Worm (Caenorhabditis elegans) whole organism, mixed stage, embryonic: ENCODE results near the gene mab-21.

Source experiments
- M03D4.4 ChIP-seq: sonication (generic microtip); optimal IDR thresholded peaks from 2 replicates; lab custom pipeline; 2017; ENCODE audit warnings: mild to moderate bottlenecking, missing genetic modification characterization, missing compliant biosample characterization
- bed-3 ChIP-seq: fragments of 200-800 bp; sonication (Bioruptor generic); optimal IDR thresholded peaks from 3 replicates; lab custom pipeline; 2018; ENCODE audit warnings: mild to moderate bottlenecking, missing genetic modification characterization, moderate library complexity, missing compliant biosample characterization
- blmp-1 ChIP-seq: fragments of 150-350 bp; optimal IDR thresholded peaks from 2 replicates; lab custom pipeline; 2014; ENCODE audit warnings: missing biosample characterization, missing genetic modification characterization
- ceh-39 ChIP-seq: fragments of 150-350 bp; optimal IDR thresholded peaks from 2 replicates; lab custom pipeline; 2014; ENCODE audit warnings: missing biosample characterization, missing genetic modification characterization
- ceh-43 ChIP-seq: fragments of 200-800 bp; sonication (Bioruptor generic); optimal IDR thresholded peaks from 2 replicates; lab custom pipeline; 2018; ENCODE audit warnings: mild to moderate bottlenecking, missing genetic modification characterization, moderate library complexity, missing compliant biosample characterization
- ceh-83 ChIP-seq: fragments of 200-800 bp; sonication (Bioruptor generic); optimal IDR thresholded peaks from 2 replicates; lab custom pipeline; 2018; ENCODE audit warnings: mild to moderate bottlenecking, missing genetic modification characterization, missing compliant biosample characterization
- ces-1 ChIP-seq: fragments of 150-350 bp; optimal IDR thresholded peaks from 2 replicates; lab custom pipeline; 2014; ENCODE audit warnings: missing biosample characterization, missing genetic modification reagents, missing genetic modification characterization
- cnd-1 ChIP-seq: fragments of 200-800 bp; sonication (Bioruptor generic); optimal IDR thresholded peaks from 2 replicates; lab custom pipeline; 2018; ENCODE audit warnings: mild to moderate bottlenecking, missing genetic modification characterization, missing compliant biosample characterization
- drap-1 ChIP-seq: fragments of 200-800 bp; sonication (Bioruptor generic); optimal IDR thresholded peaks from 3 replicates; lab custom pipeline; 2018; ENCODE audit warnings: mild to moderate bottlenecking, missing genetic modification characterization, missing compliant biosample characterization
- elt-1 ChIP-seq: sonication (generic microtip); optimal IDR thresholded peaks from 2 replicates; lab custom pipeline; 2017; ENCODE audit warnings: missing genetic modification characterization, mild to moderate bottlenecking, missing compliant biosample characterization, antibody characterized with exemption, moderate library complexity, borderline replicate concordance; ENCODE audit not compliant: insufficient read depth
- elt-3 ChIP-seq: fragments of 150-350 bp; optimal IDR thresholded peaks from 2 replicates; lab custom pipeline; 2014; ENCODE audit warnings: missing biosample characterization, missing genetic modification characterization
- flh-1 ChIP-seq: fragments of 200-800 bp; sonication (Bioruptor generic); optimal IDR thresholded peaks from 2 replicates; lab custom pipeline; 2018; ENCODE audit warnings: mild to moderate bottlenecking, missing genetic modification characterization, moderate library complexity, missing compliant biosample characterization
- ham-2 ChIP-seq: fragments of 200-800 bp; sonication (Bioruptor generic); optimal IDR thresholded peaks from 2 replicates; lab custom pipeline; 2018; ENCODE audit warnings: mild to moderate bottlenecking, missing genetic modification characterization, missing compliant biosample characterization
- hlh-1 ChIP-seq: fragments of 150-350 bp; optimal IDR thresholded peaks from 2 replicates; lab custom pipeline; 2014; ENCODE audit warnings: missing biosample characterization, missing genetic modification reagents, missing genetic modification characterization
- lin-13 ChIP-seq: fragments of 150-350 bp; optimal IDR thresholded peaks from 2 replicates; lab custom pipeline; 2014; ENCODE audit warnings: missing biosample characterization, missing genetic modification characterization
- lsy-2 ChIP-seq: fragments of 150-350 bp; optimal IDR thresholded peaks from 2 replicates; lab custom pipeline; 2014; ENCODE audit warnings: missing biosample characterization, missing genetic modification characterization
- mab-5 ChIP-seq: fragments of 150-350 bp; optimal IDR thresholded peaks from 2 replicates; lab custom pipeline; 2014; ENCODE audit warnings: missing biosample characterization, missing genetic modification characterization
- mep-1 ChIP-seq: fragments of 150-350 bp; optimal IDR thresholded peaks from 2 replicates; lab custom pipeline; 2017; ENCODE audit warnings: missing biosample characterization, missing genetic modification reagents, missing genetic modification characterization, inconsistent platforms
- mls-2 ChIP-seq: sonication (generic microtip); optimal IDR thresholded peaks from 2 replicates; lab custom pipeline; 2016; ENCODE audit warnings: mild to moderate bottlenecking, missing genetic modification characterization, moderate library complexity, missing compliant biosample characterization
- nhr-12 ChIP-seq: fragments of 150-350 bp; optimal IDR thresholded peaks from 2 replicates; lab custom pipeline; 2014; ENCODE audit warnings: missing biosample characterization, missing genetic modification characterization
- nhr-237 ChIP-seq: fragments of 150-350 bp; optimal IDR thresholded peaks from 2 replicates; lab custom pipeline; 2014; ENCODE audit warnings: missing biosample characterization, missing genetic modification characterization
- nhr-28 ChIP-seq: fragments of 150-350 bp; optimal IDR thresholded peaks from 2 replicates; lab custom pipeline; 2014; ENCODE audit warnings: missing biosample characterization, missing genetic modification characterization
- nhr-76 ChIP-seq: sonication (generic microtip); optimal IDR thresholded peaks from 2 replicates; lab custom pipeline; 2017; ENCODE audit warnings: missing biosample characterization, missing genetic modification characterization
- pha-4 ChIP-seq: fragments of 150-350 bp; optimal IDR thresholded peaks from 2 replicates; lab custom pipeline; 2018; ENCODE audit warnings: missing biosample characterization, missing genetic modification reagents, missing genetic modification characterization
- sem-2 ChIP-seq: fragments of 200-800 bp; sonication (Bioruptor generic); optimal IDR thresholded peaks from 2 replicates; lab custom pipeline; 2018; ENCODE audit warnings: mild to moderate bottlenecking, missing genetic modification characterization, missing compliant biosample characterization
- snpc-4 ChIP-seq: fragments of 150-350 bp; optimal IDR thresholded peaks from 2 replicates; lab custom pipeline; 2014; ENCODE audit warnings: missing biosample characterization, missing genetic modification characterization
- unc-120 ChIP-seq: sonication (generic microtip); optimal IDR thresholded peaks from 2 replicates; lab custom pipeline; 2017; ENCODE audit warnings: missing genetic modification characterization, missing compliant biosample characterization; ENCODE audit not compliant: poor library complexity, severe bottlenecking
- unc-39 ChIP-seq: fragments of 150-350 bp; optimal IDR thresholded peaks from 2 replicates; lab custom pipeline; 2014; ENCODE audit warnings: missing biosample characterization, missing genetic modification characterization
- unc-62 ChIP-seq: fragments of 150-350 bp; optimal IDR thresholded peaks from 2 replicates; lab custom pipeline; 2014; ENCODE audit warnings: missing biosample characterization, missing genetic modification reagents, missing genetic modification characterization
- zip-8 ChIP-seq: fragments of 150-350 bp; optimal IDR thresholded peaks from 2 replicates; lab custom pipeline; 2014; ENCODE audit warnings: missing biosample characterization, missing genetic modification characterization
- ztf-11 ChIP-seq: fragments of 150-350 bp; optimal IDR thresholded peaks from 2 replicates; lab custom pipeline; 2014; ENCODE audit warnings: missing biosample characterization, missing genetic modification characterization

mab-21 gene

DNA sequence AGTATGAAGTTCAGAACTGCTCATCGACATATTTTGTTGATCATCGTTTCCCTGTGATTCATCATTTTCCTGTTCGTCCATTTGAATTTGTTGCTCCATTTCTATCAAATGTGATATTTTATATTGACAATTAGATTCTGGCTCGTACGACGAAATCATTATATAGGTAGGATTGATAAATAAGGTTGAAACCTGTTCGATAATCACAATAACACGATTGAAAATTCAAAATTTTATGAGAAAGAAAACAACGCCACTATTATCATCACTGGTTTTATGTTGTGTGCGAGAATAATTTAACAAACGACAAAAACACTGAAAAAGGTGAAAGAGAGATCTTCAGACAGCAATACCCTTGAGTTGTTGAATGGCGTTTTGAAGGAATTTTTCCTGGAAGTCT, 6.2 kb upstream of the mab-21 start, which contains the start of gene apc-11:
apc-11 (minus strand) TSS at position 101 of the 400 bp plus-strand sequence.
- TF ChIP-seq mab-5 (no peak), mep-1 (tag; lab: Kevin White, UChicago) (no peak), M03D4.4 (tag; lab: Kevin White, UChicago) (no peak), ceh-39 (tag; lab: Kevin White, UChicago) (no peak), ceh-83 (GFP tag; lab: Kevin White, UChicago) (no peak), nhr-76 (no peak), snpc-4 (tag; lab: Kevin White, UChicago) (no peak), blmp-1 (tag; lab: Kevin White, UChicago) (no peak), ztf-11 (tag; lab: Kevin White, UChicago) (no peak), unc-62 (GFP tag; lab: Kevin White, UChicago) (no peak), cnd-1 (no peak), lsy-2 (tag; lab: Kevin White, UChicago) (no peak), nhr-28 (tag; lab: Kevin White, UChicago) (no peak), ceh-43 (no peak), unc-39 (tag; lab: Kevin White, UChicago) (no peak), mls-2 (tag; lab: Kevin White, UChicago) (no peak), elt-3 (no peak), lin-13 (no peak), zip-8 (tag; lab: Kevin White, UChicago) (no peak)

ce11 chrIII:4594762-4595523, 5.6 kb upstream of the mab-21 start:
- TF ChIP-seq mep-1 (tag; lab: Kevin White, UChicago): no peak
- no peak for TF ChIP-seq ceh-43
- TF ChIP-seq elt-1: no peak
- no peak for TF ChIP-seq lin-13
- TF ChIP-seq nhr-28 (tag; lab: Kevin White, UChicago): no peak
- TF ChIP-seq flh-1 (GFP tag; lab: Kevin White, UChicago): no peak
- TF ChIP-seq M03D4.4 (tag; lab: Kevin White, UChicago): no peak
- no peak for TF ChIP-seq hlh-1 (tag; lab: Kevin White, UChicago)
- no peak for TF ChIP-seq ham-2 (GFP tag; lab: Kevin White, UChicago)
- TF ChIP-seq ceh-83 (GFP tag; lab: Kevin White, UChicago): no peak
- no peak for TF ChIP-seq sem-2 (GFP tag; lab: Kevin White, UChicago)

DNA sequence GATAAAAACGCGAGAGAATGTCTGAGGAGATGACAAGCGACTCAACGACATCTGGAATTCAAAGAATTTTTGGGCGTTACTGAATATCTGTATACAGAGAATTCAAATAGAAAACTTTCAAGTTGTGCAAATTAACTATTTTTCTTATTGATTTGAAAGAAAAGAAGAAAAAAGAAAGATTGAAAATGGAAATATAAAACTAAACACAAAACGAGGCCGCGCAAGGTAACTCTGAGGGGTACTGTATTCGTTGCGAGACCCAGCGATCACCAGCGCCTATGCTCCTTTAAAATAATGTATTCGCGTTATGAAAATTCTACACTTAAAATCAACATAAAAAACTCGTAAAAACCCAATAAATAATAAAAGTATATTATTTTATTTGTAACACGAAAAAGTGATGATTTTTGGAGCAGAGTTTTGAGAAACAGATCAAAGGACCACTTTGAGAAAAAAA, 4.8 kb upstream of the mab-21 start, which contains the start of gene asb-1:
asb-1 (minus strand) TSS at position 51 of the 457 bp plus-strand sequence.
- TF ChIP-seq mls-2 (tag; lab: Kevin White, UChicago): no peak
- TF ChIP-seq blmp-1 (tag; lab: Kevin White, UChicago): no peak
- no peak for TF ChIP-seq drap-1 (GFP tag; lab: Kevin White, UChicago)
- no peak for TF ChIP-seq ces-1 (GFP tag; lab: Kevin White, UChicago)

DNA sequence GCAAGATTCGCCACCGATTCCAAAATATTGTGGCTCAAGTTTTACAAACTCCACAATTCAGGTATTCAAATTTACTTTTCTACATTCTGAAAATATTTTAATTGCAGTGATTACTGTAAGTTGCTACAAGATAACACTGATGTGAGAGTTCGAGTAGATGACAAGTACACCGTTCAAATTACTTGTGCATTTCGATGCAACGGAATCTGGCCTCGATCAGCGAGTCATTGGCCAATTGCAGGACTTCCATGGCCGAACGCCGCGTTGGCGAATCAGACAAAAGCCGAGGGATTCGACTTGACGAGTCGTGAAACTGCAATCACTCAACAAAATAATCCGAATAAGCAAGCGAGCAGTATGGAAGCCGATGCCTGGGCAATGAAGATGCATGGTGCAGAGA, 733 bp downstream of the mab-21 start:
- TF ChIP-seq nhr-76 (no peak), nhr-237 (tag; lab: Kevin White, UChicago) (no peak), mep-1 (tag; lab: Kevin White, UChicago) (no peak), lin-13 (no peak), unc-62 (GFP tag; lab: Kevin White, UChicago) (no peak)

ce11 chrIII:4603837-4604236, 3.3 kb downstream of the mab-21 start:
- TF ChIP-seq pha-4 (no peak), hlh-1 (tag; lab: Kevin White, UChicago) (no peak), ztf-11 (tag; lab: Kevin White, UChicago) (no peak), zip-8 (tag; lab: Kevin White, UChicago) (no peak), mab-5 (no peak), ceh-39 (tag; lab: Kevin White, UChicago) (no peak), unc-120 (tag; lab: Kevin White, UChicago) (no peak), ham-2 (GFP tag; lab: Kevin White, UChicago) (no peak), nhr-12 (tag; lab: Kevin White, UChicago) (no peak), ces-1 (GFP tag; lab: Kevin White, UChicago) (no peak), nhr-28 (tag; lab: Kevin White, UChicago) (no peak), bed-3 (GFP tag; lab: Kevin White, UChicago) (no peak), nhr-76 (no peak), snpc-4 (tag; lab: Kevin White, UChicago) (no peak), sem-2 (GFP tag; lab: Kevin White, UChicago) (no peak)
